Worm (Caenorhabditis elegans) whole organism, L4 larva: Measurements from ENCODE around the gene pat-6.

Source experiments
- ZK546.5 ChIP-seq, 2 experiments: sonication (generic microtip); optimal IDR thresholded peaks; 2 replicates each; lab custom pipeline; 2017; ENCODE audit warnings: missing biosample characterization in 2 of 2, missing genetic modification characterization in 2 of 2
- daf-12 ChIP-seq: fragments of 150-350 bp; optimal IDR thresholded peaks from 2 replicates; lab custom pipeline; 2014; ENCODE audit warnings: missing biosample characterization, missing genetic modification reagents, missing genetic modification characterization
- dpl-1 ChIP-seq: fragments of 150-350 bp; optimal IDR thresholded peaks from 2 replicates; lab custom pipeline; 2014; ENCODE audit warnings: missing biosample characterization, missing genetic modification reagents, missing genetic modification characterization
- mdl-1 ChIP-seq, 2 experiments: fragments of 150-350 bp in 1 of 2; sonication (generic microtip) in 1 of 2; optimal IDR thresholded peaks; 2 replicates each; lab custom pipeline; 2014 to 2017; ENCODE audit warnings: missing biosample characterization in 2 of 2, missing genetic modification characterization in 2 of 2
- skn-1 ChIP-seq: fragments of 150-350 bp; optimal IDR thresholded peaks from 2 replicates; lab custom pipeline; 2014; ENCODE audit warnings: missing biosample characterization, missing genetic modification characterization
- snpc-4 ChIP-seq: fragments of 150-350 bp; optimal IDR thresholded peaks from 2 replicates; lab custom pipeline; 2014; ENCODE audit warnings: missing biosample characterization, missing genetic modification characterization
- unc-62 ChIP-seq, 3 experiments: fragments of 150-350 bp in 1 of 3; sonication (generic microtip); optimal IDR thresholded peaks in 2 of 3; peaks in 1 of 3; 1 replicate in 1 of 3; 2 replicates in 2 of 3; lab custom pipeline; 2014 to 2017; ENCODE audit warnings: missing biosample characterization in 3 of 3, missing genetic modification characterization in 3 of 3, missing genetic modification reagents in 3 of 3, missing genotype in 1 of 3

- no peak for TF ChIP-seq mdl-1 (tag; optimal IDR thresholded peaks at IDR 0.05; lab: Kevin White, UChicago)
- no peak for TF ChIP-seq unc-62 (GFP tag; optimal IDR thresholded peaks at IDR 0.05 in 1 of 2; lab: Kevin White, UChicago)
- TF ChIP-seq unc-62 (tag; optimal IDR thresholded peaks at IDR 0.05; lab: Kevin White, UChicago), result no peak
- no peak for TF ChIP-seq ZK546.5 (tag; optimal IDR thresholded peaks at IDR 0.05; lab: Kevin White, UChicago)
- no peak for TF ChIP-seq dpl-1 (GFP tag; lab: Kevin White, UChicago)
- no peak for TF ChIP-seq snpc-4 (tag; lab: Kevin White, UChicago)
- no peak for TF ChIP-seq daf-12 (tag; lab: Kevin White, UChicago)
- TF ChIP-seq skn-1 (tag; lab: Kevin White, UChicago), result no peak
These were observed 9.3 kb upstream of the pat-6 start, which contains the start of gene srh-282 for ce11 chrIV:273299-273698.
